Fruit fly (Drosophila melanogaster): Measurements from ENCODE around the gene CG31272.

DNA sequence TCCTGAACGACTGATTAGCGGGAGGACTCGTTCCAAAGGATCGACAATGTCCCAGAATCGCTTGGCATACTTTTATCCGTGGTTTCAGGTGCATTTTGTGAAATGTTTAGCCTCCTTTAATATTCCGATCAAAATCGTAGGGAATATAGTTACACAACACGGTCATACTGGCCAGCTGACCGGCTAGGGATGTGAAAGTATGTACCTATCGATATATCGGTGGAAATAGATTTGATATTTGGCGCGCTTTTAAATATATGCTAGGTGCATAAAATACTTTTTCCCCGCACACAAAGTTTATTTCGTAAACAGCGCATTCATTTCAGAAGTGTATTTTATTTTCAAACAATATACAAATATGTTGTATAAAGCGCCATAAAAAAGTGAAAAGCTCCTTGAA is 51.0 kb downstream of the CG31272 start, which contains the start of gene CG31278:
- TF ChIP-seq CG34367 (tag; optimal IDR thresholded peaks at IDR 0.05): no peak
- no peak for TF ChIP-seq CG13204 (GFP tag; optimal IDR thresholded peaks at IDR 0.05)
- no peak for TF ChIP-seq EcR (GFP tag; optimal IDR thresholded peaks at IDR 0.05)
- TF ChIP-seq Snoo (tag; optimal IDR thresholded peaks at IDR 0.05): no peak
- TF ChIP-seq gl (tag; optimal IDR thresholded peaks at IDR 0.05): no peak
- TF ChIP-seq D1 (tag; optimal IDR thresholded peaks at IDR 0.05): no peak
- no peak for TF ChIP-seq CG15710 (tag; optimal IDR thresholded peaks at IDR 0.05)
- TF ChIP-seq Pif1A (GFP tag; optimal IDR thresholded peaks at IDR 0.05): no peak
- TF ChIP-seq CG10348 (GFP tag; IDR thresholded peaks at IDR 0.05): no peak

Measured in whole organism, pupa.